Worm (Caenorhabditis elegans) whole organism, young adult: Measurements from ENCODE around the gene sds-22.

Experiments
- B0261.1 ChIP-seq: sonication (generic microtip); optimal IDR thresholded peaks from 2 replicates; lab custom pipeline; 2016; ENCODE audit warnings: mild to moderate bottlenecking, missing genetic modification characterization, moderate library complexity, missing compliant biosample characterization
- B0336.3 ChIP-seq: fragments of 200-800 bp; sonication (Bioruptor generic); IDR thresholded peaks from 2 replicates; pipeline ENCODE4 v1.3.6; 2022; ENCODE audit warnings: missing genetic modification characterization, missing compliant biosample characterization
- F10E7.11 ChIP-seq: sonication (generic microtip); optimal IDR thresholded peaks from 2 replicates; lab custom pipeline; 2017; ENCODE audit warnings: mild to moderate bottlenecking, missing genetic modification characterization, moderate library complexity, missing compliant biosample characterization
- F22D6.2 ChIP-seq: sonication (generic microtip); optimal IDR thresholded peaks from 2 replicates; lab custom pipeline; 2016; ENCODE audit warnings: mild to moderate bottlenecking, missing genetic modification characterization, missing compliant biosample characterization
- F33H1.4 ChIP-seq: fragments of 200-800 bp; sonication (Bioruptor generic); IDR thresholded peaks from 2 replicates; pipeline ENCODE4 v1.3.6; 2022; ENCODE audit warnings: missing genetic modification reagents, missing genetic modification characterization, missing compliant biosample characterization
- F55B11.4 ChIP-seq: sonication (generic microtip); optimal IDR thresholded peaks from 2 replicates; lab custom pipeline; 2016; ENCODE audit warnings: missing compliant biosample characterization, missing genetic modification characterization, borderline replicate concordance; ENCODE audit not compliant: insufficient read depth
- F57A8.1 ChIP-seq: fragments of 200-800 bp; sonication (Bioruptor generic); optimal IDR thresholded peaks from 2 replicates; lab custom pipeline; 2018; ENCODE audit warnings: mild to moderate bottlenecking, missing genetic modification characterization, moderate library complexity, missing compliant biosample characterization
- K11D2.4 ChIP-seq: fragments of 200-800 bp; sonication (Bioruptor generic); IDR thresholded peaks from 2 replicates; pipeline ENCODE4 v1.3.6; 2022; ENCODE audit warnings: missing genetic modification reagents, missing genetic modification characterization, missing compliant biosample characterization
- T07F8.4 ChIP-seq: sonication (generic microtip); optimal IDR thresholded peaks from 2 replicates; lab custom pipeline; 2016; ENCODE audit warnings: mild to moderate bottlenecking, missing genetic modification characterization, moderate library complexity, missing compliant biosample characterization
- Y53F4B.3 ChIP-seq: fragments of 200-800 bp; sonication (Bioruptor generic); IDR thresholded peaks from 2 replicates; pipeline ENCODE4 v1.3.6; 2022; ENCODE audit warnings: missing genetic modification reagents, missing genetic modification characterization, missing compliant biosample characterization
- Y67H2A.10 ChIP-seq: fragments of 200-800 bp; sonication (Bioruptor generic); conservative IDR thresholded peaks from 2 replicates; pipeline ENCODE4 v1.3.6; 2022; ENCODE audit warnings: missing genetic modification reagents, missing genetic modification characterization, missing compliant biosample characterization
- Y95B8A.8 ChIP-seq: fragments of 200-800 bp; sonication (Bioruptor generic); IDR thresholded peaks from 2 replicates; pipeline ENCODE4 v1.3.6; 2022; ENCODE audit warnings: missing genetic modification reagents, missing genetic modification characterization, missing compliant biosample characterization
- ZK185.1 ChIP-seq: sonication (generic microtip); optimal IDR thresholded peaks from 2 replicates; lab custom pipeline; 2016; ENCODE audit warnings: mild to moderate bottlenecking, missing genetic modification characterization, missing compliant biosample characterization; ENCODE audit not compliant: poor library complexity, severe bottlenecking
- ama-1 ChIP-seq, 3 experiments: fragments of 150-350 bp in 1 of 3; sonication (generic microtip) in 2 of 3; optimal IDR thresholded peaks; 2 replicates each; lab custom pipeline; 2014 to 2018; ENCODE audit warnings: missing biosample characterization in 2 of 3, missing genetic modification characterization in 2 of 3, missing genetic modification reagents in 2 of 3
- athp-1 ChIP-seq: sonication (generic microtip); optimal IDR thresholded peaks from 2 replicates; lab custom pipeline; 2017; ENCODE audit warnings: mild to moderate bottlenecking, missing genetic modification characterization, missing compliant biosample characterization
- attf-3 ChIP-seq: fragments of 200-800 bp; sonication (Bioruptor generic); conservative IDR thresholded peaks from 2 replicates; pipeline ENCODE4 v1.3.6; 2022; ENCODE audit warnings: missing genetic modification reagents, missing genetic modification characterization, missing compliant biosample characterization
- cebp-1 ChIP-seq, 2 experiments: fragments of 200-800 bp in 1 of 2; sonication (Bioruptor generic) in 1 of 2; sonication (generic microtip) in 1 of 2; IDR thresholded peaks in 1 of 2; optimal IDR thresholded peaks in 1 of 2; 2 replicates each; pipeline versions ENCODE4 v1.3.6 to Lab custom; 2017 to 2022; ENCODE audit warnings: missing compliant biosample characterization in 2 of 2, missing genetic modification characterization in 2 of 2, mild to moderate bottlenecking in 1 of 2, missing genetic modification reagents in 1 of 2, moderate library complexity in 1 of 2
- ceh-40 ChIP-seq: fragments of 200-800 bp; sonication (Bioruptor generic); IDR thresholded peaks from 2 replicates; pipeline ENCODE4 v1.3.6; 2022; ENCODE audit warnings: missing genetic modification characterization, missing compliant biosample characterization
- ceh-58 ChIP-seq: fragments of 200-800 bp; sonication (Bioruptor generic); IDR thresholded peaks from 2 replicates; pipeline ENCODE4 v1.3.6; 2022; ENCODE audit warnings: missing genetic modification characterization, missing compliant biosample characterization
- die-1 ChIP-seq: sonication (generic microtip); optimal IDR thresholded peaks from 2 replicates; lab custom pipeline; 2016; ENCODE audit warnings: missing genotype, mild to moderate bottlenecking, missing genetic modification characterization, missing compliant biosample characterization
- dpff-1 ChIP-seq: sonication (generic microtip); optimal IDR thresholded peaks from 2 replicates; lab custom pipeline; 2017; ENCODE audit warnings: mild to moderate bottlenecking, missing genetic modification characterization, missing compliant biosample characterization
- efl-1 ChIP-seq: fragments of 150-350 bp; optimal IDR thresholded peaks from 2 replicates; lab custom pipeline; 2014; ENCODE audit warnings: missing biosample characterization, missing genetic modification reagents, missing genetic modification characterization
- egrh-3 ChIP-seq: fragments of 200-800 bp; sonication (Bioruptor generic); IDR thresholded peaks from 2 replicates; pipeline ENCODE4 v1.3.6; 2022; ENCODE audit warnings: missing genetic modification reagents, missing genetic modification characterization, missing compliant biosample characterization
- ets-4 ChIP-seq: fragments of 200-800 bp; sonication (Bioruptor generic); optimal IDR thresholded peaks from 2 replicates; lab custom pipeline; 2018; ENCODE audit warnings: mild to moderate bottlenecking, missing genetic modification characterization, missing compliant biosample characterization
- gei-17 ChIP-seq: fragments of 200-800 bp; sonication (Bioruptor generic); optimal IDR thresholded peaks from 2 replicates; lab custom pipeline; 2018; ENCODE audit warnings: mild to moderate bottlenecking, missing genetic modification characterization, missing compliant biosample characterization
- him-1 ChIP-seq: sonication (generic microtip); optimal IDR thresholded peaks from 2 replicates; lab custom pipeline; 2016; ENCODE audit warnings: missing genotype, missing genetic modification reagents, missing genetic modification characterization, missing compliant biosample characterization
- hlh-12 ChIP-seq: sonication (generic microtip); optimal IDR thresholded peaks from 2 replicates; lab custom pipeline; 2016; ENCODE audit warnings: missing genetic modification characterization, missing compliant biosample characterization
- hmg-20 ChIP-seq: fragments of 200-800 bp; sonication (Bioruptor generic); IDR thresholded peaks from 2 replicates; pipeline ENCODE4 v1.3.6; 2022; ENCODE audit warnings: missing genetic modification reagents, missing genetic modification characterization, missing compliant biosample characterization
- let-526 ChIP-seq: fragments of 200-800 bp; sonication (Bioruptor generic); IDR thresholded peaks from 2 replicates; pipeline ENCODE4 v1.3.6; 2022; ENCODE audit warnings: missing genetic modification reagents, missing genetic modification characterization, missing compliant biosample characterization
- lin-40 ChIP-seq: sonication (generic microtip); optimal IDR thresholded peaks from 2 replicates; lab custom pipeline; 2016; ENCODE audit warnings: missing genetic modification characterization, mild to moderate bottlenecking, missing compliant biosample characterization, missing genotype, missing genetic modification reagents
- lin-54 ChIP-seq: fragments of 200-800 bp; sonication (Bioruptor generic); optimal IDR thresholded peaks from 2 replicates; lab custom pipeline; 2018; ENCODE audit warnings: mild to moderate bottlenecking, missing genetic modification characterization, missing compliant biosample characterization
- lsl-1 ChIP-seq: fragments of 200-800 bp; sonication (Bioruptor generic); optimal IDR thresholded peaks from 2 replicates; lab custom pipeline; 2018; ENCODE audit warnings: mild to moderate bottlenecking, missing genetic modification characterization, moderate library complexity, missing compliant biosample characterization
- lsy-27 ChIP-seq: sonication (generic microtip); optimal IDR thresholded peaks from 2 replicates; lab custom pipeline; 2017; ENCODE audit warnings: missing genetic modification characterization, mild to moderate bottlenecking, missing compliant biosample characterization, antibody characterized with exemption, missing genotype, borderline replicate concordance; ENCODE audit not compliant: insufficient read depth
- madf-3 ChIP-seq: fragments of 200-800 bp; sonication (Bioruptor generic); IDR thresholded peaks from 2 replicates; pipeline ENCODE4 v1.3.6; 2022; ENCODE audit warnings: missing genetic modification reagents, missing genetic modification characterization, missing compliant biosample characterization
- madf-6 ChIP-seq: fragments of 200-800 bp; sonication (Bioruptor generic); IDR thresholded peaks from 2 replicates; pipeline ENCODE4 v1.3.6; 2022; ENCODE audit warnings: missing genetic modification reagents, missing genetic modification characterization, missing compliant biosample characterization
- madf-8 ChIP-seq: fragments of 200-800 bp; sonication (Bioruptor generic); conservative IDR thresholded peaks from 2 replicates; pipeline ENCODE4 v1.3.6; 2022; ENCODE audit warnings: missing genetic modification reagents, missing genetic modification characterization, missing compliant biosample characterization
- mes-4 ChIP-seq: sonication (generic microtip); optimal IDR thresholded peaks from 2 replicates; lab custom pipeline; 2016; ENCODE audit warnings: missing genotype, missing genetic modification characterization, missing compliant biosample characterization
- mxl-1 ChIP-seq: sonication (generic microtip); optimal IDR thresholded peaks from 2 replicates; lab custom pipeline; 2016; ENCODE audit warnings: missing genetic modification characterization, missing compliant biosample characterization
- nfya-1 ChIP-seq: sonication (generic microtip); optimal IDR thresholded peaks from 2 replicates; lab custom pipeline; 2017; ENCODE audit warnings: antibody characterized with exemption, missing compliant biosample characterization, missing genetic modification characterization, borderline replicate concordance; ENCODE audit not compliant: insufficient read depth
- nhr-80 ChIP-seq: sonication (generic microtip); optimal IDR thresholded peaks from 2 replicates; lab custom pipeline; 2016; ENCODE audit warnings: missing genetic modification characterization, missing compliant biosample characterization
- pha-4 ChIP-seq: fragments of 150-350 bp; sonication (generic microtip); optimal IDR thresholded peaks from 2 replicates; lab custom pipeline; 2014; ENCODE audit warnings: missing biosample characterization, missing genetic modification reagents, missing genetic modification characterization
- rec-8 ChIP-seq, 2 experiments: sonication (generic microtip); optimal IDR thresholded peaks; 2 replicates each; lab custom pipeline; 2016; ENCODE audit warnings: mild to moderate bottlenecking in 2 of 2, missing genetic modification characterization in 2 of 2, missing genetic modification reagents in 2 of 2, missing genotype in 2 of 2, missing biosample characterization in 1 of 2, missing compliant biosample characterization in 1 of 2, moderate library complexity in 1 of 2
- sdz-38 ChIP-seq: sonication (generic microtip); optimal IDR thresholded peaks from 2 replicates; lab custom pipeline; 2016; ENCODE audit warnings: missing genotype, missing genetic modification characterization, missing compliant biosample characterization
- unc-130 ChIP-seq: sonication (generic microtip); optimal IDR thresholded peaks from 2 replicates; lab custom pipeline; 2016; ENCODE audit warnings: missing genetic modification reagents, missing genetic modification characterization, missing compliant biosample characterization
- ztf-18 ChIP-seq: sonication (generic microtip); optimal IDR thresholded peaks from 2 replicates; lab custom pipeline; 2016; ENCODE audit warnings: missing genotype, mild to moderate bottlenecking, missing genetic modification characterization, missing compliant biosample characterization
- ztf-22 ChIP-seq: fragments of 200-800 bp; sonication (Bioruptor generic); optimal IDR thresholded peaks from 2 replicates; lab custom pipeline; 2018; ENCODE audit warnings: mild to moderate bottlenecking, missing genetic modification characterization, moderate library complexity, missing compliant biosample characterization
- ztf-25 ChIP-seq: fragments of 200-800 bp; sonication (Bioruptor generic); IDR thresholded peaks from 2 replicates; pipeline ENCODE4 v1.3.6; 2022; ENCODE audit warnings: missing genetic modification reagents, missing genetic modification characterization, missing compliant biosample characterization
- ztf-28 ChIP-seq: fragments of 200-800 bp; sonication (Bioruptor generic); IDR thresholded peaks from 2 replicates; pipeline ENCODE4 v1.3.6; 2022; ENCODE audit warnings: missing genetic modification reagents, missing genetic modification characterization, missing compliant biosample characterization

The sds-22 gene

DNA sequence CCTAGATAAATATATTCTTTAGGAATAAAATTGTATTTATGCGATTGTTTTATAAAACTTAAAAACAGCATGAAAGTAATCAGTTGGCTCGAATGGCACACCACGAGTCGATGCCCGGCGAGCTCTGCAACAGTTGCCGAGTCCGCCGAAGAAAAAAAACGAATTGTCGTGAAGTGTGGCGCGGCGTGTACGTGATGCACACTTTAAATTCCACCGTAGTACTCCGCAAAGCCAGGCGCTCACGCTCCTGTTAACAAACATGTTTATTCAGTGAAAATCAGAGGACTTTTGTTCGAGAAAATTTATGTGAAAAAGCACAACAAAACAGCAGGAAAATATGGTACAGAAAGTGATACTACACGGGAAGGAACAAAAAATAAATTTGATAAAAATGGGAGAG is 12.4 kb downstream of the sds-22 start (continued):
- TF ChIP-seq T07F8.4 (tag; lab: Kevin White, UChicago): no peak
- peak; percentile 30; the same call in 1 of the 2 replicates for TF ChIP-seq F33H1.4 (GFP tag; lab: Robert Waterston, UW)
- TF ChIP-seq efl-1 (GFP tag; lab: Kevin White, UChicago): no peak
- no peak for TF ChIP-seq rec-8 (tag; optimal IDR thresholded peaks at IDR 0.05; lab: Kevin White, UChicago)
- no peak for TF ChIP-seq ets-4
- peak; percentile 73 for TF ChIP-seq attf-3
- peak; percentile 51 for TF ChIP-seq lin-54
- no peak for TF ChIP-seq ztf-28 (GFP tag; lab: Robert Waterston, UW)
- TF ChIP-seq lsl-1 (GFP tag; lab: Kevin White, UChicago): peak; percentile 80
- TF ChIP-seq ztf-18 (tag; lab: Kevin White, UChicago): peak; percentile 1
- TF ChIP-seq athp-1: peak; percentile 68
- TF ChIP-seq ztf-22 (GFP tag; lab: Kevin White, UChicago): no peak
- no peak for TF ChIP-seq gei-17
- TF ChIP-seq Y53F4B.3: no peak
- TF ChIP-seq madf-6 (GFP tag; lab: Robert Waterston, UW): peak; percentile 64
- TF ChIP-seq ztf-25 (GFP tag; lab: Robert Waterston, UW): no peak
- TF ChIP-seq lin-40 (tag; lab: Kevin White, UChicago): no peak
- TF ChIP-seq mes-4 (tag; lab: Kevin White, UChicago): no peak
- peak; percentile 18; the same call in 1 of the 2 replicates for TF ChIP-seq Y95B8A.8 (GFP tag; lab: Robert Waterston, UW)
- no peak for TF ChIP-seq mxl-1
- no peak for TF ChIP-seq F22D6.2 (tag; lab: Kevin White, UChicago)
- TF ChIP-seq dpff-1 (tag; lab: Kevin White, UChicago): no peak
- no peak for TF ChIP-seq hlh-12 (tag; lab: Kevin White, UChicago)
- no peak for TF ChIP-seq cebp-1 (GFP tag; IDR thresholded peaks at IDR 0.05; lab: Robert Waterston, UW)
- TF ChIP-seq cebp-1 (tag; optimal IDR thresholded peaks at IDR 0.05; lab: Kevin White, UChicago): peak; percentile 56
- TF ChIP-seq ceh-58: no peak
- no peak for TF ChIP-seq madf-3 (GFP tag; lab: Robert Waterston, UW)
- TF ChIP-seq hmg-20 (GFP tag; lab: Robert Waterston, UW): no peak
- no peak for TF ChIP-seq die-1 (tag; lab: Kevin White, UChicago)
- no peak for TF ChIP-seq egrh-3 (GFP tag; lab: Robert Waterston, UW)
- no peak for TF ChIP-seq sdz-38 (tag; lab: Kevin White, UChicago)
- no peak for TF ChIP-seq ZK185.1 (tag; lab: Kevin White, UChicago)
- no peak for TF ChIP-seq unc-130 (GFP tag; lab: Kevin White, UChicago)
- TF ChIP-seq nhr-80 (tag; lab: Kevin White, UChicago): no peak
- TF ChIP-seq ama-1 (optimal IDR thresholded peaks at IDR 0.05; lab: Kevin White, UChicago): no peak
- no peak for TF ChIP-seq ama-1 (GFP tag; optimal IDR thresholded peaks at IDR 0.05; lab: Kevin White, UChicago)
- no peak for TF ChIP-seq Y67H2A.10 (GFP tag; lab: Robert Waterston, UW)
- no peak for TF ChIP-seq ceh-40 (GFP tag; lab: Robert Waterston, UW)
- TF ChIP-seq madf-8 (GFP tag; lab: Robert Waterston, UW): no peak
- no peak for TF ChIP-seq K11D2.4 (GFP tag; lab: Robert Waterston, UW)
- TF ChIP-seq B0261.1: no peak
- TF ChIP-seq F57A8.1 (GFP tag; lab: Kevin White, UChicago): no peak
- TF ChIP-seq F10E7.11 (tag; lab: Kevin White, UChicago): no peak
- no peak for TF ChIP-seq let-526 (GFP tag; lab: Robert Waterston, UW)
- TF ChIP-seq pha-4 (tag; lab: Kevin White, UChicago): no peak
- no peak for TF ChIP-seq nfya-1 (tag; lab: Kevin White, UChicago)
- TF ChIP-seq F55B11.4 (tag; lab: Kevin White, UChicago): no peak
- 0 out of 2 replicates have a peak, but pooled peaks have one; percentile 37 for TF ChIP-seq B0336.3 (GFP tag; lab: Robert Waterston, UW)
- no peak for TF ChIP-seq lsy-27 (tag; lab: Kevin White, UChicago)
- no peak for TF ChIP-seq him-1 (tag; lab: Kevin White, UChicago)
